Fruit fly (Drosophila melanogaster) whole organism, pupa: ENCODE data around the gene Appl.

Experiments
- CG12605 ChIP-seq: fragments of 200-800 bp; sonication (Bioruptor generic); IDR thresholded peaks from 2 replicates; pipeline ENCODE4 v1.3.6; 2022; ENCODE audit warnings: missing biosample characterization, missing genetic modification characterization
- CG13204 ChIP-seq: fragments of 200-800 bp; sonication (Bioruptor generic); optimal IDR thresholded peaks from 2 replicates; lab custom pipeline; 2018; ENCODE audit warnings: missing biosample characterization, mild to moderate bottlenecking, missing genetic modification characterization, moderate library complexity
- CG15710 ChIP-seq: fragments of 200-800 bp; sonication (Bioruptor generic); optimal IDR thresholded peaks from 2 replicates; lab custom pipeline; 2018; ENCODE audit warnings: missing biosample characterization, mild to moderate bottlenecking, missing genetic modification characterization, moderate library complexity
- CG17806 ChIP-seq: fragments of 200-800 bp; sonication (Bioruptor generic); optimal IDR thresholded peaks from 2 replicates; lab custom pipeline; 2018; ENCODE audit warnings: missing biosample characterization, mild to moderate bottlenecking, missing genetic modification characterization, moderate library complexity
- CG4496 ChIP-seq: fragments of 200-800 bp; sonication (Bioruptor generic); IDR thresholded peaks from 3 replicates; pipeline ENCODE4 v1.3.6; 2022; ENCODE audit warnings: missing biosample characterization, missing genetic modification characterization
- CG8301 ChIP-seq: fragments of 200-800 bp; sonication (Bioruptor generic); optimal IDR thresholded peaks from 2 replicates; lab custom pipeline; 2018; ENCODE audit warnings: missing biosample characterization, mild to moderate bottlenecking, missing genetic modification characterization
- CG9948 ChIP-seq: fragments of 200-800 bp; sonication (Bioruptor generic); optimal IDR thresholded peaks from 2 replicates; lab custom pipeline; 2018; ENCODE audit warnings: missing biosample characterization, mild to moderate bottlenecking, missing genetic modification characterization, moderate library complexity
- EcR ChIP-seq: fragments of 200-800 bp; sonication (Bioruptor generic); optimal IDR thresholded peaks from 3 replicates; lab custom pipeline; 2019; ENCODE audit warnings: missing biosample characterization, missing genetic modification characterization, mild to moderate bottlenecking, moderate library complexity, missing genetic modification reagents
- Ets98B ChIP-seq: fragments of 200-800 bp; sonication (Bioruptor generic); IDR thresholded peaks from 2 replicates; pipeline ENCODE4 v1.3.6; 2022; ENCODE audit warnings: missing biosample characterization, missing genetic modification characterization
- gl ChIP-seq: fragments of 200-800 bp; sonication (Bioruptor generic); optimal IDR thresholded peaks from 2 replicates; lab custom pipeline; 2018; ENCODE audit warnings: missing biosample characterization, mild to moderate bottlenecking, missing genetic modification characterization
- rn ChIP-seq: fragments of 200-800 bp; sonication (Bioruptor generic); IDR thresholded peaks from 2 replicates; pipeline ENCODE4 v1.3.6; 2022; ENCODE audit warnings: missing biosample characterization, missing genetic modification characterization

dm6 chrX:497425-497824 is 32.9 kb upstream of the Appl start:
- TF ChIP-seq CG8301 (tag; lab: Kevin White, UChicago) (no peak), CG12605 (GFP tag; lab: Robert Waterston, UW) (no peak), EcR (GFP tag; lab: Kevin White, UChicago) (no peak), CG17806 (tag; lab: Kevin White, UChicago) (no peak), rn (GFP tag; lab: Robert Waterston, UW) (no peak), Ets98B (GFP tag; lab: Robert Waterston, UW) (no peak), gl (tag; lab: Kevin White, UChicago) (no peak), CG13204 (GFP tag; lab: Kevin White, UChicago) (no peak), CG4496 (GFP tag; lab: Robert Waterston, UW) (no peak), CG9948 (tag; lab: Kevin White, UChicago) (no peak), CG15710 (tag; lab: Kevin White, UChicago) (no peak)
